Fruit fly (Drosophila melanogaster) whole organism, embryonic: ENCODE results near the gene gb.
A peak's percentile ranks its signal among the peaks of the same experiment; 100 is the strongest.

Source experiments
- B-H2 ChIP-seq: fragments of 200-800 bp; sonication (Bioruptor generic); optimal IDR thresholded peaks from 2 replicates; lab custom pipeline; 2018; ENCODE audit warnings: missing biosample characterization, mild to moderate bottlenecking, missing genetic modification characterization
- CG10267 ChIP-seq: fragments of 200-800 bp; sonication (Bioruptor generic); optimal IDR thresholded peaks from 2 replicates; lab custom pipeline; 2018; ENCODE audit warnings: missing biosample characterization, mild to moderate bottlenecking, missing genetic modification characterization, moderate library complexity
- CG11247 ChIP-seq: fragments of 200-800 bp; sonication (Bioruptor generic); IDR thresholded peaks from 2 replicates; pipeline ENCODE4 v1.3.6; 2022; ENCODE audit warnings: missing biosample characterization, missing genetic modification characterization
- CG11695 ChIP-seq: fragments of 200-800 bp; sonication (Bioruptor generic); IDR thresholded peaks from 3 replicates; pipeline ENCODE4 v1.3.6; 2022; ENCODE audit warnings: missing biosample characterization, missing genetic modification characterization
- CG13424 ChIP-seq: fragments of 200-800 bp; sonication (Bioruptor generic); optimal IDR thresholded peaks from 2 replicates; lab custom pipeline; 2019; ENCODE audit warnings: missing biosample characterization, mild to moderate bottlenecking, missing genetic modification characterization, moderate library complexity
- CG13624 ChIP-seq: fragments of 200-800 bp; sonication (Bioruptor generic); optimal IDR thresholded peaks from 2 replicates; lab custom pipeline; 2016; ENCODE audit warnings: missing biosample characterization, missing genetic modification characterization
- CG14965 ChIP-seq: fragments of 200-800 bp; sonication (Bioruptor generic); optimal IDR thresholded peaks from 2 replicates; lab custom pipeline; 2016; ENCODE audit warnings: missing biosample characterization, missing genetic modification characterization, borderline replicate concordance
- CG18011 ChIP-seq: fragments of 200-800 bp; sonication (Bioruptor generic); optimal IDR thresholded peaks from 2 replicates; lab custom pipeline; 2017; ENCODE audit warnings: missing biosample characterization, missing genetic modification characterization, mild to moderate bottlenecking, moderate library complexity, missing genotype
- CG4617 ChIP-seq: fragments of 200-800 bp; sonication (Bioruptor generic); optimal IDR thresholded peaks from 3 replicates; lab custom pipeline; 2016; ENCODE audit warnings: missing biosample characterization, missing genetic modification characterization, borderline replicate concordance
- CG6175 ChIP-seq: fragments of 200-800 bp; sonication (Bioruptor generic); IDR thresholded peaks from 3 replicates; pipeline ENCODE4 v1.3.6; 2022; ENCODE audit warnings: missing biosample characterization, missing genetic modification characterization
- CG6683 ChIP-seq: fragments of 200-800 bp; sonication (Bioruptor generic); optimal IDR thresholded peaks from 2 replicates; lab custom pipeline; 2017; ENCODE audit warnings: missing biosample characterization, mild to moderate bottlenecking, missing genetic modification characterization, missing genetic modification reagents
- CG7745 ChIP-seq: fragments of 200-800 bp; sonication (Bioruptor generic); optimal IDR thresholded peaks from 2 replicates; lab custom pipeline; 2018; ENCODE audit warnings: missing biosample characterization, mild to moderate bottlenecking, missing genetic modification characterization, moderate library complexity
- CG8089 ChIP-seq: fragments of 200-800 bp; sonication (Bioruptor generic); optimal IDR thresholded peaks from 3 replicates; lab custom pipeline; 2016; ENCODE audit warnings: missing biosample characterization, missing genetic modification characterization
- Chrac-16 ChIP-seq: fragments of 200-800 bp; sonication (Bioruptor generic); optimal IDR thresholded peaks from 3 replicates; lab custom pipeline; 2016; ENCODE audit warnings: missing biosample characterization, missing genetic modification characterization
- CrebB ChIP-seq: fragments of 200-800 bp; sonication (Bioruptor generic); optimal IDR thresholded peaks from 3 replicates; lab custom pipeline; 2018; ENCODE audit warnings: missing biosample characterization, mild to moderate bottlenecking, missing genetic modification characterization
- Drgx ChIP-seq: fragments of 200-800 bp; sonication (Bioruptor generic); IDR thresholded peaks from 2 replicates; pipeline ENCODE4 v1.3.6; 2022; ENCODE audit warnings: missing biosample characterization, missing genetic modification characterization
- Fer3 ChIP-seq: fragments of 200-800 bp; sonication (Bioruptor generic); optimal IDR thresholded peaks from 2 replicates; lab custom pipeline; 2018; ENCODE audit warnings: missing biosample characterization, mild to moderate bottlenecking, missing genetic modification characterization, moderate library complexity
- HHEX ChIP-seq: fragments of 200-800 bp; sonication (Bioruptor generic); optimal IDR thresholded peaks from 3 replicates; lab custom pipeline; 2017; ENCODE audit warnings: missing biosample characterization, mild to moderate bottlenecking, missing genetic modification characterization, missing genetic modification reagents
- Hr78 ChIP-seq, 2 experiments: fragments of 200-800 bp in 1 of 2; fragments of >200 bp in 1 of 2; sonication (Bioruptor generic) in 1 of 2; optimal IDR thresholded peaks; 2 replicates each; lab custom pipeline; 2017 to 2019; ENCODE audit warnings: missing biosample characterization in 2 of 2, missing genetic modification characterization in 2 of 2, mild to moderate bottlenecking in 1 of 2, moderate library complexity in 1 of 2
- Meics ChIP-seq: fragments of 200-800 bp; sonication (Bioruptor generic); optimal IDR thresholded peaks from 2 replicates; lab custom pipeline; 2017; ENCODE audit warnings: missing biosample characterization, mild to moderate bottlenecking, missing genetic modification characterization
- NC2α ChIP-seq: fragments of 200-800 bp; sonication (Bioruptor generic); optimal IDR thresholded peaks from 2 replicates; lab custom pipeline; 2016; ENCODE audit warnings: missing biosample characterization, missing genetic modification characterization
- Pdp1 ChIP-seq, 2 experiments: fragments of 200-800 bp; sonication (Bioruptor generic); optimal IDR thresholded peaks; 3 replicates each; lab custom pipeline; 2016; ENCODE audit warnings: missing biosample characterization in 2 of 2, missing genetic modification characterization in 2 of 2, mild to moderate bottlenecking in 1 of 2, moderate library complexity in 1 of 2
- Sox102F ChIP-seq: fragments of 200-800 bp; sonication (Bioruptor generic); optimal IDR thresholded peaks from 2 replicates; lab custom pipeline; 2018; ENCODE audit warnings: missing biosample characterization, mild to moderate bottlenecking, missing genetic modification characterization, moderate library complexity
- Trl ChIP-seq, 3 experiments: fragments of >200 bp in 2 of 3; fragments of 200-800 bp in 1 of 3; sonication (Bioruptor generic) in 1 of 3; optimal IDR thresholded peaks; 2 replicates in 1 of 3; 3 replicates in 2 of 3; lab custom pipeline; 2016 to 2017; ENCODE audit warnings: missing biosample characterization in 1 of 3, missing genetic modification characterization in 1 of 3
- bcd ChIP-seq: fragments of 200-800 bp; sonication (Bioruptor generic); optimal IDR thresholded peaks from 2 replicates; lab custom pipeline; 2017; ENCODE audit warnings: missing biosample characterization, mild to moderate bottlenecking, missing genetic modification characterization
- br ChIP-seq: fragments of >200 bp; optimal IDR thresholded peaks from 2 replicates; lab custom pipeline; 2017
- btn ChIP-seq: fragments of 200-800 bp; sonication (Bioruptor generic); optimal IDR thresholded peaks from 2 replicates; lab custom pipeline; 2016; ENCODE audit warnings: missing biosample characterization, missing genetic modification characterization
- cas ChIP-seq: fragments of 200-800 bp; sonication (Bioruptor generic); IDR thresholded peaks from 2 replicates; pipeline ENCODE4 v1.3.6; 2022; ENCODE audit warnings: missing biosample characterization, missing genetic modification characterization
- caup ChIP-seq: fragments of 200-800 bp; sonication (Bioruptor generic); optimal IDR thresholded peaks from 3 replicates; lab custom pipeline; 2017; ENCODE audit warnings: missing biosample characterization, mild to moderate bottlenecking, missing genetic modification characterization, moderate library complexity; ENCODE audit not compliant: severe bottlenecking
- cg ChIP-seq: fragments of 200-800 bp; sonication (Bioruptor generic); optimal IDR thresholded peaks from 3 replicates; lab custom pipeline; 2019; ENCODE audit warnings: missing biosample characterization, mild to moderate bottlenecking, missing genetic modification characterization, moderate library complexity
- chinmo ChIP-seq: fragments of 200-800 bp; sonication (Bioruptor generic); IDR thresholded peaks from 4 replicates; pipeline ENCODE4 v1.3.6; 2022; ENCODE audit warnings: missing biosample characterization, missing genetic modification characterization; ENCODE audit not compliant: partially characterized antibody
- crol ChIP-seq: fragments of 200-800 bp; sonication (Bioruptor generic); IDR thresholded peaks from 2 replicates; pipeline ENCODE4 v1.3.6; 2022; ENCODE audit warnings: missing biosample characterization, missing genetic modification characterization
- cwo ChIP-seq: fragments of 200-800 bp; sonication (Bioruptor generic); optimal IDR thresholded peaks from 3 replicates; lab custom pipeline; 2017; ENCODE audit warnings: missing biosample characterization, missing genetic modification characterization, mild to moderate bottlenecking, moderate library complexity, missing genetic modification reagents
- ftz-f1 ChIP-seq: fragments of 200-800 bp; sonication (Bioruptor generic); optimal IDR thresholded peaks from 2 replicates; lab custom pipeline; 2016; ENCODE audit warnings: missing biosample characterization, missing genetic modification characterization
- gfzf ChIP-seq: fragments of 200-800 bp; sonication (Bioruptor generic); optimal IDR thresholded peaks from 2 replicates; lab custom pipeline; 2016; ENCODE audit warnings: missing biosample characterization, mild to moderate bottlenecking, missing genetic modification characterization, moderate library complexity
- jing ChIP-seq: fragments of 200-800 bp; sonication (Bioruptor generic); optimal IDR thresholded peaks from 2 replicates; lab custom pipeline; 2018; ENCODE audit warnings: missing biosample characterization, mild to moderate bottlenecking, missing genetic modification characterization
- kay ChIP-seq: fragments of 200-800 bp; sonication (Bioruptor generic); optimal IDR thresholded peaks from 2 replicates; lab custom pipeline; 2016; ENCODE audit warnings: missing biosample characterization, missing genetic modification characterization
- mld ChIP-seq: fragments of 200-800 bp; sonication (Bioruptor generic); IDR thresholded peaks from 3 replicates; pipeline ENCODE4 v1.3.6; 2022; ENCODE audit warnings: missing biosample characterization, missing genetic modification characterization; ENCODE audit not compliant: partially characterized antibody
- pan ChIP-seq, 4 experiments: fragments of >200 bp in 3 of 4; fragments of 200-800 bp in 1 of 4; sonication (Bioruptor generic) in 1 of 4; optimal IDR thresholded peaks in 3 of 4; IDR thresholded peaks in 1 of 4; 2 replicates each; pipeline versions ENCODE4 v1.3.6 to Lab custom; 2017 to 2022; ENCODE audit warnings: missing biosample characterization in 2 of 4, missing genetic modification characterization in 2 of 4, mixed read lengths in 1 of 4
- ro ChIP-seq: fragments of 200-800 bp; sonication (Bioruptor generic); IDR thresholded peaks from 2 replicates; pipeline ENCODE4 v1.3.6; 2022; ENCODE audit warnings: missing biosample characterization, missing genetic modification characterization
- row ChIP-seq: fragments of 200-800 bp; sonication (Bioruptor generic); IDR thresholded peaks from 3 replicates; pipeline ENCODE4 v1.3.6; 2022; ENCODE audit warnings: missing biosample characterization, missing genetic modification characterization
- so ChIP-seq: fragments of 200-800 bp; sonication (Bioruptor generic); IDR thresholded peaks from 3 replicates; pipeline ENCODE4 v1.3.6; 2022; ENCODE audit warnings: missing biosample characterization, missing genetic modification characterization
- sob ChIP-seq: fragments of 200-800 bp; sonication (Bioruptor generic); IDR thresholded peaks from 2 replicates; pipeline ENCODE4 v1.3.6; 2022; ENCODE audit warnings: missing biosample characterization, missing genetic modification characterization
- ssp ChIP-seq: fragments of 200-800 bp; sonication (Bioruptor generic); IDR thresholded peaks from 2 replicates; pipeline ENCODE4 v1.3.6; 2022; ENCODE audit warnings: missing biosample characterization, missing genetic modification characterization
- tll ChIP-seq, 2 experiments: fragments of 200-800 bp in 1 of 2; fragments of >200 bp in 1 of 2; sonication (Bioruptor generic) in 1 of 2; optimal IDR thresholded peaks; 2 replicates each; lab custom pipeline; 2017 to 2019; ENCODE audit warnings: missing biosample characterization in 2 of 2, missing genetic modification characterization in 2 of 2, mild to moderate bottlenecking in 1 of 2, moderate library complexity in 1 of 2
- vvl ChIP-seq: fragments of 200-800 bp; sonication (Bioruptor generic); IDR thresholded peaks from 2 replicates; pipeline ENCODE4 v1.3.6; 2022; ENCODE audit warnings: missing biosample characterization, missing genetic modification characterization
- yki ChIP-seq: fragments of >200 bp; optimal IDR thresholded peaks from 3 replicates; lab custom pipeline; 2018

Gene gb

dm6 chr3R:27070906-27071498 is 41.1 kb downstream of the gb start (continued):
- TF ChIP-seq CrebB (tag; lab: Kevin White, UChicago) (no peak), CG14965 (GFP tag; lab: Kevin White, UChicago) (no peak), Fer3 (tag; lab: Kevin White, UChicago) (peak; percentile 1), Pdp1 (GFP tag; optimal IDR thresholded peaks at IDR 0.05; lab: Kevin White, UChicago) (no peak), CG4617 (GFP tag; lab: Kevin White, UChicago) (no peak), CG18011 (no peak), chinmo (GFP tag; lab: Robert Waterston, UW) (0 out of 4 replicates have a peak, but pooled peaks have one; percentile 71), btn (no peak), NC2α (GFP tag; lab: Kevin White, UChicago) (no peak), pan (optimal IDR thresholded peaks at IDR 0.05; lab: Kevin White, UChicago) (no peak), pan (GFP tag; optimal IDR thresholded peaks at IDR 0.05 in 1 of 2, IDR thresholded peaks at IDR 0.05 in 1 of 2) (peak in 1 of 2 experiments; percentile 31), cwo (GFP tag; lab: Kevin White, UChicago) (no peak), B-H2 (GFP tag; lab: Kevin White, UChicago) (no peak), Trl (optimal IDR thresholded peaks at IDR 0.05; lab: Kevin White, UChicago) (no peak), Trl (GFP tag; optimal IDR thresholded peaks at IDR 0.05; lab: Kevin White, UChicago) (no peak), ro (GFP tag; lab: Robert Waterston, UW) (no peak), crol (GFP tag; lab: Robert Waterston, UW) (no peak), so (no peak), caup (GFP tag; lab: Kevin White, UChicago) (no peak), cas (GFP tag; lab: Robert Waterston, UW) (no peak), ssp (GFP tag; lab: Robert Waterston, UW) (no peak), tll (GFP tag; optimal IDR thresholded peaks at IDR 0.05; lab: Kevin White, UChicago) (no peak), CG8089 (no peak), CG13624 (GFP tag; lab: Kevin White, UChicago) (no peak), cg (GFP tag; lab: Kevin White, UChicago) (peak; percentile 29), CG11247 (GFP tag; lab: Robert Waterston, UW) (no peak), jing (no peak), vvl (peak; percentile 58; the same call in 1 of the 2 replicates), CG11695 (GFP tag; lab: Robert Waterston, UW) (no peak), yki (lab: Kevin White, UChicago) (no peak), CG10267 (no peak), br (lab: Kevin White, UChicago) (no peak), Chrac-16 (GFP tag; lab: Kevin White, UChicago) (no peak), Hr78 (GFP tag; optimal IDR thresholded peaks at IDR 0.05; lab: Kevin White, UChicago) (peak in 1 of 2 experiments; percentile 16), CG6683 (GFP tag; lab: Kevin White, UChicago) (no peak), gfzf (GFP tag; lab: Kevin White, UChicago) (no peak)

dm6 chr3R:27069810-27070625 is 42.1 kb downstream of the gb start, which contains the start of gene spz:
Gene spz (minus strand): TSS chr3R:27070070.
- TF ChIP-seq kay (peak; percentile 70), Drgx (GFP tag; lab: Robert Waterston, UW) (peak; percentile 30; the same call in 1 of the 2 replicates), ftz-f1 (GFP tag; lab: Kevin White, UChicago) (peak; percentile 60), mld (GFP tag; lab: Robert Waterston, UW) (no peak), HHEX (GFP tag; lab: Kevin White, UChicago) (no peak), Sox102F (GFP tag; lab: Kevin White, UChicago) (peak; percentile 54), sob (GFP tag; lab: Robert Waterston, UW) (peak; percentile 51; the same call in 1 of the 2 replicates), CG13424 (peak; percentile 4), CG7745 (tag; lab: Kevin White, UChicago) (no peak), row (GFP tag; lab: Robert Waterston, UW) (peak; percentile 46; the same call in 1 of the 3 replicates), CG6175 (GFP tag; lab: Robert Waterston, UW) (0 out of 3 replicates have a peak, but pooled peaks have one; percentile 49), bcd (GFP tag; lab: Kevin White, UChicago) (peak; percentile 8), Meics (peak; percentile 7)
